Worm (Caenorhabditis elegans) whole organism, L1 larva: ENCODE measurements around the gene xrn-2.
A peak's percentile ranks its signal among the peaks of the same experiment; 100 is the strongest.

Experiments used
- C16A3.4 ChIP-seq: fragments of 150-350 bp; optimal IDR thresholded peaks from 2 replicates; lab custom pipeline; 2014; ENCODE audit warnings: missing biosample characterization, missing genetic modification characterization
- F16B12.6 ChIP-seq: fragments of 150-350 bp; optimal IDR thresholded peaks from 2 replicates; lab custom pipeline; 2014; ENCODE audit warnings: missing biosample characterization, missing genetic modification characterization
- Y116A8C.19 ChIP-seq: sonication (generic microtip); optimal IDR thresholded peaks from 2 replicates; lab custom pipeline; 2016; ENCODE audit warnings: missing compliant biosample characterization, missing genetic modification characterization, borderline replicate concordance
- aha-1 ChIP-seq: fragments of 150-350 bp; optimal IDR thresholded peaks from 2 replicates; lab custom pipeline; 2014; ENCODE audit warnings: missing biosample characterization, missing genetic modification characterization
- alr-1 ChIP-seq: fragments of 200-800 bp; sonication (Bioruptor generic); optimal IDR thresholded peaks from 2 replicates; lab custom pipeline; 2018; ENCODE audit warnings: borderline replicate concordance, mild to moderate bottlenecking, missing genetic modification characterization, missing compliant biosample characterization
- ama-1 ChIP-seq: fragments of 150-350 bp; optimal IDR thresholded peaks from 2 replicates; lab custom pipeline; 2014
- ceh-88 ChIP-seq: fragments of 200-800 bp; sonication (Bioruptor generic); IDR thresholded peaks from 2 replicates; pipeline ENCODE4 v1.3.6; 2022; ENCODE audit warnings: missing genetic modification characterization, missing compliant biosample characterization
- ceh-90 ChIP-seq: sonication (generic microtip); optimal IDR thresholded peaks from 2 replicates; lab custom pipeline; 2016; ENCODE audit warnings: missing genetic modification characterization, missing compliant biosample characterization
- dpl-1 ChIP-seq, 3 experiments: fragments of 150-350 bp in 2 of 3; sonication (generic microtip) in 1 of 3; optimal IDR thresholded peaks; 2 replicates each; lab custom pipeline; 2014 to 2017; ENCODE audit warnings: missing biosample characterization in 3 of 3, missing genetic modification characterization in 3 of 3, missing genetic modification reagents in 3 of 3
- dsc-1 ChIP-seq: sonication (generic microtip); optimal IDR thresholded peaks from 2 replicates; lab custom pipeline; 2016; ENCODE audit warnings: mild to moderate bottlenecking, missing genetic modification characterization, missing compliant biosample characterization
- efl-3 ChIP-seq: fragments of 200-800 bp; sonication (Bioruptor generic); optimal IDR thresholded peaks from 2 replicates; lab custom pipeline; 2018; ENCODE audit warnings: mild to moderate bottlenecking, missing genetic modification characterization, missing compliant biosample characterization
- egl-13 ChIP-seq: sonication (generic microtip); optimal IDR thresholded peaks from 2 replicates; lab custom pipeline; 2016; ENCODE audit warnings: missing genotype, missing genetic modification reagents, missing genetic modification characterization, missing compliant biosample characterization
- fkh-10 ChIP-seq: sonication (generic microtip); optimal IDR thresholded peaks from 2 replicates; lab custom pipeline; 2017; ENCODE audit warnings: missing biosample characterization, missing genetic modification reagents, missing genetic modification characterization
- fkh-4 ChIP-seq: sonication (generic microtip); optimal IDR thresholded peaks from 2 replicates; lab custom pipeline; 2016; ENCODE audit warnings: missing compliant biosample characterization, missing genetic modification characterization, borderline replicate concordance
- fkh-8 ChIP-seq: sonication (generic microtip); optimal IDR thresholded peaks from 2 replicates; lab custom pipeline; 2016; ENCODE audit warnings: mild to moderate bottlenecking, missing genetic modification characterization, missing compliant biosample characterization
- grh-1 ChIP-seq: fragments of 200-800 bp; sonication (Bioruptor generic); IDR thresholded peaks from 2 replicates; pipeline ENCODE4 v1.3.6; 2022; ENCODE audit warnings: missing genetic modification reagents, missing genetic modification characterization, missing compliant biosample characterization
- hlh-4 ChIP-seq: sonication (generic microtip); optimal IDR thresholded peaks from 2 replicates; lab custom pipeline; 2016; ENCODE audit warnings: mild to moderate bottlenecking, missing genetic modification characterization, missing compliant biosample characterization
- hpl-2 ChIP-seq: fragments of 150-350 bp; optimal IDR thresholded peaks from 2 replicates; lab custom pipeline; 2014; ENCODE audit warnings: missing biosample characterization, missing genetic modification reagents, missing genetic modification characterization
- irx-1 ChIP-seq: sonication (generic microtip); optimal IDR thresholded peaks from 2 replicates; lab custom pipeline; 2016; ENCODE audit warnings: missing genetic modification characterization, missing compliant biosample characterization
- isw-1 ChIP-seq: fragments of 200-800 bp; sonication (Bioruptor generic); IDR thresholded peaks from 2 replicates; pipeline ENCODE4 v1.3.6; 2022; ENCODE audit warnings: missing genetic modification characterization, missing compliant biosample characterization
- jun-1 ChIP-seq: fragments of 150-350 bp; optimal IDR thresholded peaks from 2 replicates; lab custom pipeline; 2014; ENCODE audit warnings: missing biosample characterization, missing genetic modification reagents, missing genetic modification characterization
- lin-14 ChIP-seq: fragments of 200-800 bp; sonication (Bioruptor generic); optimal IDR thresholded peaks from 2 replicates; lab custom pipeline; 2018; ENCODE audit warnings: mild to moderate bottlenecking, missing genetic modification characterization, moderate library complexity, missing compliant biosample characterization
- lin-15B ChIP-seq: fragments of 150-350 bp; sonication (generic microtip); optimal IDR thresholded peaks from 3 replicates; lab custom pipeline; 2014; ENCODE audit warnings: missing biosample characterization, missing genetic modification characterization
- lir-3 ChIP-seq: sonication (generic microtip); optimal IDR thresholded peaks from 2 replicates; lab custom pipeline; 2016; ENCODE audit warnings: mild to moderate bottlenecking, missing genetic modification characterization, moderate library complexity, missing compliant biosample characterization; ENCODE audit not compliant: poor library complexity
- lsy-2 ChIP-seq, 2 experiments: fragments of 150-350 bp; optimal IDR thresholded peaks; 2 replicates each; lab custom pipeline; 2014; ENCODE audit warnings: missing biosample characterization in 2 of 2, missing genetic modification characterization in 2 of 2
- mdl-1 ChIP-seq, 2 experiments: fragments of 150-350 bp; optimal IDR thresholded peaks; 2 replicates each; lab custom pipeline; 2014 to 2017; ENCODE audit warnings: missing biosample characterization in 2 of 2, missing genetic modification characterization in 2 of 2, inconsistent platforms in 1 of 2
- mep-1 ChIP-seq: fragments of 150-350 bp; optimal IDR thresholded peaks from 2 replicates; lab custom pipeline; 2014; ENCODE audit warnings: missing biosample characterization, missing genetic modification characterization
- nhr-28 ChIP-seq: fragments of 150-350 bp; optimal IDR thresholded peaks from 2 replicates; lab custom pipeline; 2014; ENCODE audit warnings: missing biosample characterization, missing genetic modification characterization
- nhr-76 ChIP-seq: sonication (generic microtip); optimal IDR thresholded peaks from 2 replicates; lab custom pipeline; 2017; ENCODE audit warnings: missing biosample characterization, missing genetic modification characterization
- pag-3 ChIP-seq: sonication (generic microtip); optimal IDR thresholded peaks from 2 replicates; lab custom pipeline; 2017; ENCODE audit warnings: missing genetic modification characterization, mild to moderate bottlenecking, missing compliant biosample characterization, antibody characterized with exemption, borderline replicate concordance; ENCODE audit not compliant: insufficient read depth
- pax-3 ChIP-seq: fragments of 200-800 bp; sonication (Bioruptor generic); optimal IDR thresholded peaks from 2 replicates; lab custom pipeline; 2018; ENCODE audit warnings: mild to moderate bottlenecking, missing genetic modification characterization, moderate library complexity, missing compliant biosample characterization
- pqm-1 ChIP-seq: sonication (generic microtip); optimal IDR thresholded peaks from 3 replicates; lab custom pipeline; 2017; ENCODE audit warnings: missing biosample characterization, missing genetic modification characterization
- rnt-1 ChIP-seq: sonication (generic microtip); optimal IDR thresholded peaks from 2 replicates; lab custom pipeline; 2016; ENCODE audit warnings: mild to moderate bottlenecking, missing genetic modification characterization, moderate library complexity, missing compliant biosample characterization
- skn-1 ChIP-seq: fragments of 150-350 bp; optimal IDR thresholded peaks from 2 replicates; lab custom pipeline; 2014; ENCODE audit warnings: missing biosample characterization, missing genetic modification characterization
- snu-23 ChIP-seq: sonication (generic microtip); optimal IDR thresholded peaks from 2 replicates; lab custom pipeline; 2016; ENCODE audit warnings: missing genetic modification characterization, missing compliant biosample characterization
- sox-4 ChIP-seq: sonication (generic microtip); optimal IDR thresholded peaks from 2 replicates; lab custom pipeline; 2016; ENCODE audit warnings: missing genetic modification characterization, missing compliant biosample characterization
- sptf-1 ChIP-seq: fragments of 150-350 bp; optimal IDR thresholded peaks from 2 replicates; lab custom pipeline; 2014; ENCODE audit warnings: missing biosample characterization, missing genetic modification characterization
- swsn-7 ChIP-seq: sonication (generic microtip); optimal IDR thresholded peaks from 2 replicates; lab custom pipeline; 2016; ENCODE audit warnings: missing genetic modification characterization, missing compliant biosample characterization
- tbx-2 ChIP-seq: sonication (generic microtip); optimal IDR thresholded peaks from 2 replicates; lab custom pipeline; 2016; ENCODE audit warnings: missing genetic modification characterization, missing compliant biosample characterization
- unc-130 ChIP-seq: fragments of 150-350 bp; optimal IDR thresholded peaks from 2 replicates; lab custom pipeline; 2017; ENCODE audit warnings: missing biosample characterization, missing genetic modification characterization, inconsistent platforms
- unc-86 ChIP-seq: sonication (generic microtip); optimal IDR thresholded peaks from 2 replicates; lab custom pipeline; 2016; ENCODE audit warnings: missing genetic modification characterization, missing compliant biosample characterization
- unc-98 ChIP-seq: fragments of 200-800 bp; sonication (Bioruptor generic); IDR thresholded peaks from 2 replicates; pipeline ENCODE4 v1.3.6; 2022; ENCODE audit warnings: missing genetic modification characterization, missing compliant biosample characterization
- vab-15 ChIP-seq: sonication (generic microtip); optimal IDR thresholded peaks from 2 replicates; lab custom pipeline; 2017; ENCODE audit warnings: missing genotype, mild to moderate bottlenecking, missing genetic modification characterization, missing compliant biosample characterization
- zag-1 ChIP-seq: fragments of 150-350 bp; optimal IDR thresholded peaks from 2 replicates; lab custom pipeline; 2014; ENCODE audit warnings: missing biosample characterization, missing genetic modification characterization
- zip-4 ChIP-seq: fragments of 200-800 bp; sonication (Bioruptor generic); optimal IDR thresholded peaks from 2 replicates; lab custom pipeline; 2018; ENCODE audit warnings: mild to moderate bottlenecking, missing genetic modification characterization, moderate library complexity, missing compliant biosample characterization

Gene xrn-2

DNA sequence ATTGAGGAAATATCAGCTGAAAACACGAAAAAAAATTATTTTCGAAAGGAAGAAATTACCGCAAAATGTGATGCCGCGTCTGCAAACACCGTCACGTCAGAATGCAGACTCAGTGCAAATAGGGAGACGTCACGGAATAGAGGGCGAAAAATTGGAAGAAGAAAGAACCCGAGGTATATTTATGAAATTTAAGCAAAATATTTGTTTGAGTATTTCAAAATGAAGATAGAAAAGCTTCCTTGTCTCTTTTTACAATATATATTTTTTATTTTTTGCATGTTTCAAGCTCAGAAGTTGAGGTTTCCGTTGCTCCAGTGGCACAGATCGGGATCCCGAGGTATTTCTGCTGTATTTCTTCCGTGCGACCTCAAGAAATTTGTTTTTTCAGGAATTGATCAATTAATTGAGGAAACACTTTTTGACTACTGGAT lies 11.7 kb upstream of the xrn-2 start, which contains the start of gene W03H9.2 (continued):
- TF ChIP-seq tbx-2 (tag; lab: Kevin White, UChicago) (peak; percentile 76), Y116A8C.19 (tag; lab: Kevin White, UChicago) (peak; percentile 26), snu-23 (peak; percentile 81), aha-1 (tag; lab: Kevin White, UChicago) (no peak), hlh-4 (tag; lab: Kevin White, UChicago) (peak; percentile 57), ceh-90 (tag; lab: Kevin White, UChicago) (peak; percentile 66), alr-1 (tag; lab: Kevin White, UChicago) (no peak), rnt-1 (tag; lab: Kevin White, UChicago) (peak; percentile 90), dsc-1 (tag; lab: Kevin White, UChicago) (peak; percentile 81), ceh-88 (GFP tag; lab: Robert Waterston, UW) (peak; percentile 67; the same call in 1 of the 2 replicates), lin-14 (no peak), zag-1 (tag; lab: Kevin White, UChicago) (no peak), nhr-28 (tag; lab: Kevin White, UChicago) (no peak), pax-3 (tag; lab: Kevin White, UChicago) (peak; percentile 93), fkh-10 (no peak), swsn-7 (tag; lab: Kevin White, UChicago) (peak; percentile 70), unc-98 (GFP tag; lab: Robert Waterston, UW) (peak; percentile 85), jun-1 (tag; lab: Kevin White, UChicago) (no peak), C16A3.4 (tag; lab: Kevin White, UChicago) (peak; percentile 62), pag-3 (tag; lab: Kevin White, UChicago) (no peak), mdl-1 (tag; optimal IDR thresholded peaks at IDR 0.05; lab: Kevin White, UChicago) (no peak), unc-130 (peak; percentile 73), lin-15B (tag; lab: Kevin White, UChicago) (peak; percentile 16), efl-3 (GFP tag; lab: Kevin White, UChicago) (no peak), mep-1 (tag; lab: Kevin White, UChicago) (peak; percentile 54), pqm-1 (no peak), grh-1 (GFP tag; lab: Robert Waterston, UW) (no peak), sptf-1 (no peak), nhr-76 (tag; lab: Kevin White, UChicago) (no peak), sox-4 (tag; lab: Kevin White, UChicago) (peak; percentile 65), irx-1 (tag; lab: Kevin White, UChicago) (peak; percentile 65), ama-1 (lab: Kevin White, UChicago) (no peak), lir-3 (tag; lab: Kevin White, UChicago) (peak; percentile 87), lsy-2 (tag; optimal IDR thresholded peaks at IDR 0.05; lab: Kevin White, UChicago) (peak; percentile 76), zip-4 (GFP tag; lab: Kevin White, UChicago) (peak; percentile 49), F16B12.6 (tag; lab: Kevin White, UChicago) (peak; percentile 97), vab-15 (tag; lab: Kevin White, UChicago) (peak; percentile 80), fkh-4 (peak; percentile 69)

DNA sequence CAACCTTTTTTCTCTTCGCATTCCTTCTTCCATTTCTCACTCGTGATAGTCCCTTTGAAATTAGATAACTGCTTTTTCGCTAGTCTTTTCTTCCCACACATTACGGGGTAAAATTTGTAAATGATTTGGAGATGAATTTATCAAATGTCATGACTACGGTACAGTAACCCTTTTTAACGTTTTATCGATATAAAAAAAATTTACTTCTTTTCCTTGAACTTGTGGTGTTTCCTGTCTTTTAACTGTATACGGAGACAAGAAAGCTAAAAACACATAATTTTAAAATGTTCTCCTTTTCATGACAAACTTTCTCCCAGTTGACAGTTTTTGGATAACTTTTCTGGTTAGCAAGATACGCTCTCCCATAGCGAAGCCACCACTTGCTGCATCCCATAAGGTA lies 5.5 kb upstream of the xrn-2 start, which contains the start of gene W03H9.1:
Gene W03H9.1, minus strand, starts transcription at position 101 of the 400 bp plus-strand sequence.
- no peak for TF ChIP-seq unc-98 (GFP tag; lab: Robert Waterston, UW)
- no peak for TF ChIP-seq fkh-8 (tag; lab: Kevin White, UChicago)
- TF ChIP-seq skn-1 (tag; lab: Kevin White, UChicago), result no peak
- TF ChIP-seq alr-1 (tag; lab: Kevin White, UChicago), result no peak
- TF ChIP-seq lin-15B (tag; lab: Kevin White, UChicago), result no peak
- no peak for TF ChIP-seq hpl-2 (GFP tag; lab: Kevin White, UChicago)
- no peak for TF ChIP-seq dpl-1 (GFP tag; optimal IDR thresholded peaks at IDR 0.05; lab: Kevin White, UChicago)
- no peak for TF ChIP-seq unc-86 (tag; lab: Kevin White, UChicago)
- no peak for TF ChIP-seq pag-3 (tag; lab: Kevin White, UChicago)
- no peak for TF ChIP-seq egl-13
- no peak for TF ChIP-seq isw-1 (GFP tag; lab: Robert Waterston, UW)
